Fruit fly (Drosophila melanogaster) whole organism, embryonic: Measurements from ENCODE around the gene CG32161.

Experiments
- ATbp ChIP-seq: fragments of 200-800 bp; sonication (Bioruptor generic); optimal IDR thresholded peaks from 2 replicates; lab custom pipeline; 2017; ENCODE audit warnings: missing biosample characterization, mild to moderate bottlenecking, missing genetic modification characterization, missing genetic modification reagents
- Adf1 ChIP-seq: fragments of 200-800 bp; sonication (Bioruptor generic); IDR thresholded peaks from 2 replicates; pipeline ENCODE4 v1.3.6; 2022; ENCODE audit warnings: missing biosample characterization, missing genetic modification characterization
- Asciz ChIP-seq: fragments of 200-800 bp; sonication (Bioruptor generic); optimal IDR thresholded peaks from 2 replicates; lab custom pipeline; 2017; ENCODE audit warnings: missing biosample characterization, mild to moderate bottlenecking, missing genetic modification characterization, missing genetic modification reagents
- Atf6 ChIP-seq: fragments of 200-800 bp; sonication (Bioruptor generic); IDR thresholded peaks from 2 replicates; pipeline ENCODE4 v1.3.6; 2022; ENCODE audit warnings: missing biosample characterization, missing genetic modification characterization
- BtbVII ChIP-seq: fragments of 200-800 bp; sonication (Bioruptor generic); optimal IDR thresholded peaks from 3 replicates; lab custom pipeline; 2017; ENCODE audit warnings: missing biosample characterization, mild to moderate bottlenecking, missing genetic modification characterization
- Bteb2 ChIP-seq: fragments of 200-800 bp; sonication (Bioruptor generic); optimal IDR thresholded peaks from 2 replicates; lab custom pipeline; 2016; ENCODE audit warnings: missing biosample characterization, missing genetic modification characterization
- CG10462 ChIP-seq: fragments of 200-800 bp; sonication (Bioruptor generic); optimal IDR thresholded peaks from 2 replicates; lab custom pipeline; 2016; ENCODE audit warnings: missing biosample characterization, missing genetic modification characterization
- CG11696 ChIP-seq: fragments of 200-800 bp; sonication (Bioruptor generic); IDR thresholded peaks from 2 replicates; pipeline ENCODE4 v1.3.6; 2022; ENCODE audit warnings: missing biosample characterization, missing genetic modification characterization
- CG12155 ChIP-seq: fragments of 200-800 bp; sonication (Bioruptor generic); optimal IDR thresholded peaks from 3 replicates; lab custom pipeline; 2016; ENCODE audit warnings: missing biosample characterization, missing genetic modification characterization
- CG12659 ChIP-seq: fragments of 200-800 bp; sonication (Bioruptor generic); optimal IDR thresholded peaks from 3 replicates; lab custom pipeline; 2017; ENCODE audit warnings: mild to moderate bottlenecking, missing biosample characterization, missing genetic modification reagents, missing genetic modification characterization
- CG14014 ChIP-seq: fragments of 200-800 bp; sonication (Bioruptor generic); IDR thresholded peaks from 2 replicates; pipeline ENCODE4 v1.3.6; 2022; ENCODE audit warnings: missing biosample characterization, missing genetic modification characterization
- CG15514 ChIP-seq: fragments of 200-800 bp; sonication (Bioruptor generic); optimal IDR thresholded peaks from 3 replicates; lab custom pipeline; 2017; ENCODE audit warnings: missing biosample characterization, missing genetic modification characterization, mild to moderate bottlenecking, moderate library complexity, missing genetic modification reagents
- CG16779 ChIP-seq: fragments of 200-800 bp; sonication (Bioruptor generic); IDR thresholded peaks from 2 replicates; pipeline ENCODE4 v1.3.6; 2022; ENCODE audit warnings: missing biosample characterization, missing genetic modification characterization
- CG2889 ChIP-seq: fragments of 200-800 bp; sonication (Bioruptor generic); IDR thresholded peaks from 3 replicates; pipeline ENCODE4 v1.3.6; 2022; ENCODE audit warnings: missing biosample characterization, missing genetic modification characterization
- CG4617 ChIP-seq: fragments of 200-800 bp; sonication (Bioruptor generic); optimal IDR thresholded peaks from 3 replicates; lab custom pipeline; 2016; ENCODE audit warnings: missing biosample characterization, missing genetic modification characterization, borderline replicate concordance
- CG4820 ChIP-seq: fragments of 200-800 bp; sonication (Bioruptor generic); optimal IDR thresholded peaks from 3 replicates; lab custom pipeline; 2016; ENCODE audit warnings: missing biosample characterization, missing genetic modification characterization
- CG4854 ChIP-seq: fragments of 200-800 bp; sonication (Bioruptor generic); optimal IDR thresholded peaks from 2 replicates; lab custom pipeline; 2016; ENCODE audit warnings: missing biosample characterization, missing genetic modification characterization, inconsistent platforms
- CG7786 ChIP-seq: fragments of 200-800 bp; sonication (Bioruptor generic); optimal IDR thresholded peaks from 2 replicates; lab custom pipeline; 2016; ENCODE audit warnings: missing biosample characterization, missing genetic modification characterization
- CG8290 ChIP-seq, 3 experiments: fragments of 200-800 bp; sonication (Bioruptor generic); optimal IDR thresholded peaks; 2 replicates each; lab custom pipeline; 2016 to 2019; ENCODE audit warnings: missing biosample characterization in 3 of 3, missing genetic modification characterization in 3 of 3, mild to moderate bottlenecking in 2 of 3, moderate library complexity in 1 of 3
- CG8924 ChIP-seq: fragments of 200-800 bp; optimal IDR thresholded peaks from 3 replicates; lab custom pipeline; 2019; ENCODE audit warnings: missing biosample characterization, mild to moderate bottlenecking, missing genetic modification characterization, moderate library complexity
- CG9932 ChIP-seq: fragments of 200-800 bp; sonication (Bioruptor generic); IDR thresholded peaks from 2 replicates; pipeline ENCODE4 v1.3.6; 2022; ENCODE audit warnings: missing biosample characterization, missing genetic modification characterization
- Dek ChIP-seq: fragments of 200-800 bp; sonication (Bioruptor generic); optimal IDR thresholded peaks from 3 replicates; lab custom pipeline; 2019; ENCODE audit warnings: missing biosample characterization, mild to moderate bottlenecking, missing genetic modification characterization, moderate library complexity
- Dp ChIP-seq: fragments of 200-800 bp; sonication (Bioruptor generic); optimal IDR thresholded peaks from 2 replicates; lab custom pipeline; 2018; ENCODE audit warnings: missing biosample characterization, mild to moderate bottlenecking, missing genetic modification characterization, moderate library complexity
- HLHmδ ChIP-seq: fragments of 200-800 bp; sonication (Bioruptor generic); optimal IDR thresholded peaks from 2 replicates; lab custom pipeline; 2018; ENCODE audit warnings: missing biosample characterization, mild to moderate bottlenecking, missing genetic modification characterization, moderate library complexity
- HmgZ ChIP-seq: fragments of 200-800 bp; sonication (Bioruptor generic); optimal IDR thresholded peaks from 2 replicates; lab custom pipeline; 2018; ENCODE audit warnings: missing biosample characterization, mild to moderate bottlenecking, missing genetic modification characterization
- Hr78 ChIP-seq, 2 experiments: fragments of 200-800 bp in 1 of 2; fragments of >200 bp in 1 of 2; sonication (Bioruptor generic) in 1 of 2; optimal IDR thresholded peaks; 2 replicates each; lab custom pipeline; 2017 to 2019; ENCODE audit warnings: missing biosample characterization in 2 of 2, missing genetic modification characterization in 2 of 2, mild to moderate bottlenecking in 1 of 2, moderate library complexity in 1 of 2
- Meics ChIP-seq: fragments of 200-800 bp; sonication (Bioruptor generic); optimal IDR thresholded peaks from 2 replicates; lab custom pipeline; 2017; ENCODE audit warnings: missing biosample characterization, mild to moderate bottlenecking, missing genetic modification characterization
- Mes4 ChIP-seq: fragments of 200-800 bp; sonication (Bioruptor generic); optimal IDR thresholded peaks from 2 replicates; lab custom pipeline; 2016; ENCODE audit warnings: missing biosample characterization, missing genetic modification characterization
- Myb ChIP-seq: fragments of 200-800 bp; sonication (Bioruptor generic); optimal IDR thresholded peaks from 2 replicates; lab custom pipeline; 2016; ENCODE audit warnings: missing biosample characterization, missing genetic modification characterization
- Usf ChIP-seq: fragments of 200-800 bp; sonication (Bioruptor generic); optimal IDR thresholded peaks from 2 replicates; lab custom pipeline; 2017; ENCODE audit warnings: missing genotype, missing biosample characterization, missing genetic modification characterization
- br ChIP-seq: fragments of >200 bp; optimal IDR thresholded peaks from 2 replicates; lab custom pipeline; 2017
- chif ChIP-seq, 2 experiments: fragments of 200-800 bp; sonication (Bioruptor generic); optimal IDR thresholded peaks; 3 replicates each; lab custom pipeline; 2016; ENCODE audit warnings: missing biosample characterization in 2 of 2, missing genetic modification characterization in 2 of 2
- chn ChIP-seq: fragments of 200-800 bp; sonication (Bioruptor generic); optimal IDR thresholded peaks from 2 replicates; lab custom pipeline; 2016; ENCODE audit warnings: missing biosample characterization, missing genetic modification characterization
- ems ChIP-seq: fragments of 200-800 bp; sonication (Bioruptor generic); optimal IDR thresholded peaks from 3 replicates; lab custom pipeline; 2016; ENCODE audit warnings: missing biosample characterization, missing genetic modification characterization
- gcm ChIP-seq: fragments of 200-800 bp; sonication (Bioruptor generic); optimal IDR thresholded peaks from 2 replicates; lab custom pipeline; 2019; ENCODE audit warnings: missing biosample characterization, mild to moderate bottlenecking, missing genetic modification characterization, moderate library complexity
- grau ChIP-seq: fragments of 200-800 bp; optimal IDR thresholded peaks from 3 replicates; lab custom pipeline; 2019; ENCODE audit warnings: missing biosample characterization, mild to moderate bottlenecking, missing genetic modification characterization, moderate library complexity
- gsb-n ChIP-seq: fragments of 200-800 bp; sonication (Bioruptor generic); optimal IDR thresholded peaks from 3 replicates; lab custom pipeline; 2018; ENCODE audit warnings: missing biosample characterization, mild to moderate bottlenecking, missing genetic modification characterization
- hth ChIP-seq: fragments of >200 bp; optimal IDR thresholded peaks from 2 replicates; lab custom pipeline; 2017; ENCODE audit warnings: inconsistent platforms
- ind ChIP-seq: fragments of 200-800 bp; sonication (Bioruptor generic); optimal IDR thresholded peaks from 3 replicates; lab custom pipeline; 2016; ENCODE audit warnings: missing biosample characterization, missing genetic modification characterization
- lilli ChIP-seq: fragments of 200-800 bp; sonication (Bioruptor generic); optimal IDR thresholded peaks from 3 replicates; lab custom pipeline; 2016; ENCODE audit warnings: missing biosample characterization, missing genetic modification characterization
- pho ChIP-seq: fragments of 200-800 bp; sonication (Bioruptor generic); optimal IDR thresholded peaks from 2 replicates; lab custom pipeline; 2016; ENCODE audit warnings: missing biosample characterization, missing genetic modification characterization
- pum ChIP-seq: fragments of 200-800 bp; sonication (Bioruptor generic); optimal IDR thresholded peaks from 2 replicates; lab custom pipeline; 2016; ENCODE audit warnings: missing biosample characterization, missing genetic modification characterization
- repo ChIP-seq: fragments of 200-800 bp; sonication (Bioruptor generic); optimal IDR thresholded peaks from 2 replicates; lab custom pipeline; 2016; ENCODE audit warnings: missing biosample characterization, missing genetic modification characterization
- row ChIP-seq: fragments of 200-800 bp; sonication (Bioruptor generic); IDR thresholded peaks from 3 replicates; pipeline ENCODE4 v1.3.6; 2022; ENCODE audit warnings: missing biosample characterization, missing genetic modification characterization
- slbo ChIP-seq: fragments of 200-800 bp; sonication (Bioruptor generic); IDR thresholded peaks from 2 replicates; pipeline ENCODE4 v1.3.6; 2022; ENCODE audit warnings: missing biosample characterization, missing genetic modification characterization
- sna ChIP-seq: fragments of 200-800 bp; sonication (Bioruptor generic); IDR thresholded peaks from 2 replicates; pipeline ENCODE4 v1.3.6; 2022; ENCODE audit warnings: missing biosample characterization, missing genetic modification characterization; ENCODE audit not compliant: partially characterized antibody
- sob ChIP-seq: fragments of 200-800 bp; sonication (Bioruptor generic); IDR thresholded peaks from 2 replicates; pipeline ENCODE4 v1.3.6; 2022; ENCODE audit warnings: missing biosample characterization, missing genetic modification characterization
- stwl ChIP-seq: fragments of 200-800 bp; sonication (Bioruptor generic); optimal IDR thresholded peaks from 3 replicates; lab custom pipeline; 2018; ENCODE audit warnings: missing biosample characterization, mild to moderate bottlenecking, missing genetic modification characterization, moderate library complexity
- tap ChIP-seq: fragments of 200-800 bp; optimal IDR thresholded peaks from 3 replicates; lab custom pipeline; 2019; ENCODE audit warnings: missing biosample characterization, mild to moderate bottlenecking, missing genetic modification characterization, moderate library complexity

The CG32161 gene

dm6 chr3L:16805806-16806719 is 40.0 kb upstream of the CG32161 start (continued):
- peak; percentile 26 for TF ChIP-seq HmgZ (tag; lab: Kevin White, UChicago)
- TF ChIP-seq hth: no peak
- no peak for TF ChIP-seq Usf (GFP tag; lab: Kevin White, UChicago)
- no peak for TF ChIP-seq repo
- TF ChIP-seq gsb-n: peak; percentile 39
- TF ChIP-seq Myb (GFP tag; lab: Kevin White, UChicago): no peak
- TF ChIP-seq Atf6 (GFP tag; lab: Robert Waterston, UW): peak; percentile 70
- peak; percentile 13 for TF ChIP-seq gcm (GFP tag; lab: Kevin White, UChicago)
- peak; percentile 35 for TF ChIP-seq CG4820 (GFP tag; lab: Kevin White, UChicago)
- peak; percentile 65 for TF ChIP-seq slbo (GFP tag; lab: Robert Waterston, UW)
- TF ChIP-seq grau (tag; lab: Kevin White, UChicago): peak; percentile 66
- no peak for TF ChIP-seq stwl
- TF ChIP-seq CG2889 (GFP tag; lab: Robert Waterston, UW): no peak
- no peak for TF ChIP-seq sna (GFP tag; lab: Robert Waterston, UW)
- TF ChIP-seq CG4854 (GFP tag; lab: Kevin White, UChicago): no peak
- peak; percentile 50 for TF ChIP-seq lilli
- TF ChIP-seq CG11696 (GFP tag; lab: Robert Waterston, UW): no peak
- peak; percentile 29 for TF ChIP-seq tap (tag; lab: Kevin White, UChicago)
- peak; percentile 23; the same call in 1 of the 2 replicates for TF ChIP-seq Adf1
- TF ChIP-seq Dek (tag; lab: Kevin White, UChicago): peak; percentile 46
- peak; percentile 47 for TF ChIP-seq pum
- TF ChIP-seq Mes4 (GFP tag; lab: Kevin White, UChicago): peak; percentile 14
- TF ChIP-seq Asciz (GFP tag; lab: Kevin White, UChicago): peak; percentile 21
- TF ChIP-seq br (lab: Kevin White, UChicago): no peak
- TF ChIP-seq CG7786 (GFP tag; lab: Kevin White, UChicago): peak; percentile 37
- peak; percentile 37 for TF ChIP-seq chn (GFP tag; lab: Kevin White, UChicago)
- peak; percentile 23 for TF ChIP-seq pho
- peak; percentile 7 for TF ChIP-seq ATbp
- TF ChIP-seq row (GFP tag; lab: Robert Waterston, UW): peak; percentile 75
- TF ChIP-seq chif (GFP tag; optimal IDR thresholded peaks at IDR 0.05; lab: Kevin White, UChicago): peak in 1 of 2 experiments; percentile 26
- TF ChIP-seq CG10462 (GFP tag; lab: Kevin White, UChicago): no peak
- peak; percentile 25 for TF ChIP-seq ind (GFP tag; lab: Kevin White, UChicago)
- no peak for TF ChIP-seq CG12155
- TF ChIP-seq CG9932: peak; percentile 26; the same call in 1 of the 2 replicates
- TF ChIP-seq HLHmδ (GFP tag; lab: Kevin White, UChicago): no peak
- TF ChIP-seq Meics (GFP tag; lab: Kevin White, UChicago): peak; percentile 13
- peak; percentile 35 for TF ChIP-seq Bteb2 (GFP tag; lab: Kevin White, UChicago)
- TF ChIP-seq BtbVII (GFP tag; lab: Kevin White, UChicago): peak; percentile 54
- no peak for TF ChIP-seq ems (GFP tag; lab: Kevin White, UChicago)
- TF ChIP-seq Dp: no peak
- TF ChIP-seq CG16779 (GFP tag; lab: Robert Waterston, UW): peak; percentile 39; the same call in 1 of the 2 replicates
- TF ChIP-seq CG8924 (tag; lab: Kevin White, UChicago): peak; percentile 46
- TF ChIP-seq CG4617 (GFP tag; lab: Kevin White, UChicago): no peak
- no peak for TF ChIP-seq sob (GFP tag; lab: Robert Waterston, UW)
- peak; percentile 62; the same call in 1 of the 2 replicates for TF ChIP-seq CG14014
- TF ChIP-seq CG15514 (GFP tag; lab: Kevin White, UChicago): peak; percentile 27
- TF ChIP-seq Hr78 (GFP tag; optimal IDR thresholded peaks at IDR 0.05; lab: Kevin White, UChicago): peak in 1 of 2 experiments; percentile 54
- no peak for TF ChIP-seq CG8290 (GFP tag; optimal IDR thresholded peaks at IDR 0.05; lab: Kevin White, UChicago)
- TF ChIP-seq CG8290 (tag; optimal IDR thresholded peaks at IDR 0.05; lab: Kevin White, UChicago): peak in 1 of 2 experiments; percentile 42
- peak; percentile 12 for TF ChIP-seq CG12659 (GFP tag; lab: Kevin White, UChicago)
